Worm (Caenorhabditis elegans) whole organism, late embryonic: ENCODE results near the gene srbc-13.
"Not testable (repeated sequence)": the region's sequence is repeated elsewhere in the genome, so short reads cannot be mapped to it uniquely, and the experiment has no call there.

Experiments
- T23F11.4 ChIP-seq: fragments of 200-800 bp; sonication (Bioruptor generic); optimal IDR thresholded peaks from 2 replicates; lab custom pipeline; 2018; ENCODE audit warnings: mild to moderate bottlenecking, missing genetic modification characterization, missing compliant biosample characterization
- Y22D7AL.16 ChIP-seq: sonication (generic microtip); optimal IDR thresholded peaks from 2 replicates; lab custom pipeline; 2016; ENCODE audit warnings: missing genetic modification characterization, missing compliant biosample characterization
- ceh-2 ChIP-seq: sonication (generic microtip); optimal IDR thresholded peaks from 2 replicates; lab custom pipeline; 2016; ENCODE audit warnings: missing genotype, missing genetic modification characterization, missing compliant biosample characterization
- ceh-24 ChIP-seq: sonication (generic microtip); optimal IDR thresholded peaks from 2 replicates; lab custom pipeline; 2016; ENCODE audit warnings: mild to moderate bottlenecking, missing genetic modification characterization, missing compliant biosample characterization
- ceh-45 ChIP-seq: fragments of 200-800 bp; sonication (Bioruptor generic); IDR thresholded peaks from 2 replicates; pipeline ENCODE4 v1.3.6; 2022; ENCODE audit warnings: missing genetic modification reagents, missing genetic modification characterization, missing compliant biosample characterization
- ceh-6 ChIP-seq: fragments of 200-800 bp; sonication (Bioruptor generic); optimal IDR thresholded peaks from 2 replicates; lab custom pipeline; 2018; ENCODE audit warnings: mild to moderate bottlenecking, missing genetic modification characterization, missing compliant biosample characterization
- ceh-9 ChIP-seq: sonication (generic microtip); optimal IDR thresholded peaks from 2 replicates; lab custom pipeline; 2016; ENCODE audit warnings: mild to moderate bottlenecking, missing genetic modification characterization, inconsistent platforms, missing compliant biosample characterization
- fax-1 ChIP-seq: sonication (generic microtip); optimal IDR thresholded peaks from 2 replicates; lab custom pipeline; 2016; ENCODE audit warnings: missing genotype, missing genetic modification characterization, missing compliant biosample characterization
- fkh-6 ChIP-seq: sonication (generic microtip); optimal IDR thresholded peaks from 2 replicates; lab custom pipeline; 2016; ENCODE audit warnings: missing genetic modification characterization, missing compliant biosample characterization
- lin-11 ChIP-seq: fragments of 200-800 bp; sonication (Bioruptor generic); optimal IDR thresholded peaks from 2 replicates; lab custom pipeline; 2018; ENCODE audit warnings: mild to moderate bottlenecking, missing genetic modification characterization, missing compliant biosample characterization
- pha-4 ChIP-seq: fragments of 150-350 bp; optimal IDR thresholded peaks from 2 replicates; lab custom pipeline; 2018; ENCODE audit warnings: missing biosample characterization, missing genetic modification reagents, missing genetic modification characterization
- rnt-1 ChIP-seq: sonication (generic microtip); optimal IDR thresholded peaks from 2 replicates; lab custom pipeline; 2016; ENCODE audit warnings: missing genetic modification characterization, missing compliant biosample characterization
- sox-2 ChIP-seq: fragments of 200-800 bp; sonication (Bioruptor generic); IDR thresholded peaks from 2 replicates; pipeline ENCODE4 v1.3.6; 2022; ENCODE audit warnings: missing genetic modification reagents, missing genetic modification characterization, missing compliant biosample characterization
- tbx-2 ChIP-seq: sonication (generic microtip); optimal IDR thresholded peaks from 2 replicates; lab custom pipeline; 2016; ENCODE audit warnings: missing genetic modification characterization, missing compliant biosample characterization
- tbx-7 ChIP-seq: sonication (generic microtip); optimal IDR thresholded peaks from 2 replicates; lab custom pipeline; 2016; ENCODE audit warnings: missing genotype, missing genetic modification characterization, missing compliant biosample characterization
- ttx-3 ChIP-seq: sonication (generic microtip); optimal IDR thresholded peaks from 2 replicates; lab custom pipeline; 2016; ENCODE audit warnings: missing genetic modification reagents, missing genetic modification characterization, missing compliant biosample characterization
- unc-42 ChIP-seq: sonication (generic microtip); optimal IDR thresholded peaks from 2 replicates; lab custom pipeline; 2016; ENCODE audit warnings: missing genotype, missing genetic modification characterization, missing compliant biosample characterization
- zip-5 ChIP-seq: sonication (generic microtip); optimal IDR thresholded peaks from 2 replicates; lab custom pipeline; 2016; ENCODE audit warnings: missing genetic modification characterization, missing compliant biosample characterization
- ztf-16 ChIP-seq: sonication (generic microtip); optimal IDR thresholded peaks from 2 replicates; lab custom pipeline; 2017; ENCODE audit warnings: missing genetic modification characterization, missing compliant biosample characterization

srbc-13 gene

ce11 chrV:890423-890822 is 42.8 kb downstream of the srbc-13 start, which contains the start of gene srlf-21:
TSS of gene srlf-21 (minus strand) at chrV:890523.
- TF ChIP-seq lin-11 (tag; lab: Kevin White, UChicago) (no peak), unc-42 (no peak)

- TF ChIP-seq ceh-45; ceh-9 (tag; lab: Kevin White, UChicago); unc-42: not testable (repeated sequence)
These were observed 43.2 kb downstream of the srbc-13 start, which contains the start of gene srlf-22 for ce11 chrV:890835-891234. TSS of gene srlf-22 (plus strand) at chrV:891135.

DNA sequence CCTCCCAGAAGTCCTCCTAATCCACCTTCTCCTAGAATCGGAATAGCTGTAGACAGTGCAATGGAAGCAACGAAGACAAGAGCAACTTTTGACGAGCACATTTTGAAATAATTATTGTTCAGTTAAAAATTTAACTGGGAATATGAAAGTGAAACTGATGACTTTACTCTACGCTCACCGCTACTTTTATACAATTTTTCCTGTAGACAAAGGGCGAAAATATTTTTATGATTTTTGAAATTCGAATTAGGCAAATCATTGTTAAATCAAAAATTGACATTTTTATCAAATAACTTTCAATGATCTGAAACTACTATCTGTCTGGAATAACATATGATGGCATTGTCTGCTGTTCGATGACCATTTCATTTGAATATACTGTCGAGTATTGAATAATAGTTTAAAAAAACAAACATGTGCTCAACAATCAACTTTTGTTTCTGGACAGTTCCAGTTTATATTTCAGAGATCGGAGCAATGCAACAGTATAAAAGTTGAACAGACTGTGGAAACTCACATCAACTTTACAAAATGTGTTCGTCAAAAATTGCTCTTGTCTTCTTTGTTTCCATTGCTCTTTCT is 45.9 kb downstream of the srbc-13 start, which contains the start of the genes srlf-23 and srlf-20:
TSS of gene srlf-23 (minus strand) at position 101 of the 582 bp plus-strand sequence.
TSS of gene srlf-20 (plus strand) at position 532 of the 582 bp plus-strand sequence.
- TF ChIP-seq sox-2 (no peak), ceh-24 (no peak), ceh-2 (tag; lab: Kevin White, UChicago) (no peak), tbx-7 (tag; lab: Kevin White, UChicago) (no peak), ztf-16 (tag; lab: Kevin White, UChicago) (no peak), tbx-2 (tag; lab: Kevin White, UChicago) (no peak), fkh-6 (tag; lab: Kevin White, UChicago) (no peak), ceh-6 (GFP tag; lab: Kevin White, UChicago) (no peak), pha-4 (no peak), unc-42 (no peak), T23F11.4 (no peak), Y22D7AL.16 (tag; lab: Kevin White, UChicago) (no peak), ttx-3 (tag; lab: Kevin White, UChicago) (no peak), fax-1 (tag; lab: Kevin White, UChicago) (no peak), rnt-1 (tag; lab: Kevin White, UChicago) (no peak), zip-5 (tag; lab: Kevin White, UChicago) (no peak)
